Worm (Caenorhabditis elegans): ENCODE measurements around the gene zmp-6.

DNA sequence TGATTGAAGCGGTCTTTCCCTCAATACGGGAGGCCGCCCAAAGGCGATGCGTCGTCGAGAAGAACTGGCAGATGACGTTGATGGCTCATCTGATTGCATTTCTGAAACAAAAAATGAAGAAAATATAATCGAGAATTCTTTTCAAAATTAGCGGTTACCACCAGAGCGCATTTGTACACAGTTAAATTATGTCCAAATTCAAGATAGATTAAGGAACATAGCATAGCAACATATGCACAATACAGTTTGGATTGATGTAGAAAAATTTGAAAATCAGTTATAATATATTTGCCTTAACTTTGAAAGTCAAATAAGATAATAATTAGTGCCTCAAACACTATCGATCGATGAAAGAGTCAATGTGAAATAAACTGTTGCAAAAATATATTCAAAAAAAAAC is 18.0 kb downstream of the zmp-6 start, which contains the start of gene R151.8:
- TF ChIP-seq blmp-1 (tag; optimal IDR thresholded peaks at IDR 0.05; ENCODE audit: insufficient read depth) (no peak), aly-2 (tag; optimal IDR thresholded peaks at IDR 0.05) (no peak), ama-1 (optimal IDR thresholded peaks at IDR 0.05) (no peak), C34F6.9 (tag; optimal IDR thresholded peaks at IDR 0.05) (no peak), snpc-4 (tag; optimal IDR thresholded peaks at IDR 0.05) (no peak), peb-1 (tag; optimal IDR thresholded peaks at IDR 0.05) (no peak), nhr-11 (tag; optimal IDR thresholded peaks at IDR 0.05) (no peak), mdl-1 (tag; optimal IDR thresholded peaks at IDR 0.05) (no peak), ceh-82 (tag; optimal IDR thresholded peaks at IDR 0.05) (no peak), fos-1 (tag; optimal IDR thresholded peaks at IDR 0.05) (no peak), nhr-23 (tag; optimal IDR thresholded peaks at IDR 0.05) (no peak), dmd-4 (tag; optimal IDR thresholded peaks at IDR 0.05) (no peak), F13H6.1 (tag; optimal IDR thresholded peaks at IDR 0.05) (no peak), unc-62 (GFP tag; optimal IDR thresholded peaks at IDR 0.05) (no peak)
